Fruit fly (Drosophila melanogaster) whole organism, embryonic: ENCODE results near the gene tay.

Experiments used
- Awh ChIP-seq: fragments of 200-800 bp; sonication (Bioruptor generic); IDR thresholded peaks from 2 replicates; pipeline ENCODE4, ENCODE4 v1.3.6; 2022; ENCODE audit warnings: missing biosample characterization, missing genetic modification characterization
- B-H1 ChIP-seq: fragments of 200-800 bp; sonication (Bioruptor generic); IDR thresholded peaks from 3 replicates; pipeline ENCODE4 v1.3.6; 2022; ENCODE audit warnings: missing biosample characterization, missing genetic modification characterization
- CG1024 ChIP-seq: fragments of 200-800 bp; sonication (Bioruptor generic); IDR thresholded peaks from 2 replicates; pipeline ENCODE4 v1.3.6; 2022; ENCODE audit warnings: missing biosample characterization, missing genetic modification characterization
- CG10267 ChIP-seq: fragments of 200-800 bp; sonication (Bioruptor generic); optimal IDR thresholded peaks from 2 replicates; lab custom pipeline; 2018; ENCODE audit warnings: missing biosample characterization, mild to moderate bottlenecking, missing genetic modification characterization, moderate library complexity
- CG10565 ChIP-seq: fragments of 200-800 bp; sonication (Bioruptor generic); optimal IDR thresholded peaks from 3 replicates; lab custom pipeline; 2016; ENCODE audit warnings: missing biosample characterization, mild to moderate bottlenecking, missing genetic modification characterization
- CG12659 ChIP-seq: fragments of 200-800 bp; sonication (Bioruptor generic); optimal IDR thresholded peaks from 3 replicates; lab custom pipeline; 2017; ENCODE audit warnings: mild to moderate bottlenecking, missing biosample characterization, missing genetic modification reagents, missing genetic modification characterization
- CG12744 ChIP-seq: fragments of 200-800 bp; sonication (Bioruptor generic); optimal IDR thresholded peaks from 2 replicates; lab custom pipeline; 2016; ENCODE audit warnings: missing biosample characterization, missing genetic modification characterization
- CG13775 ChIP-seq: fragments of 200-800 bp; sonication (Bioruptor generic); optimal IDR thresholded peaks from 3 replicates; lab custom pipeline; 2017; ENCODE audit warnings: missing biosample characterization, mild to moderate bottlenecking, missing genetic modification characterization
- CG14965 ChIP-seq: fragments of 200-800 bp; sonication (Bioruptor generic); optimal IDR thresholded peaks from 2 replicates; lab custom pipeline; 2016; ENCODE audit warnings: missing biosample characterization, missing genetic modification characterization, borderline replicate concordance
- CG1603 ChIP-seq: fragments of 200-800 bp; sonication (Bioruptor generic); optimal IDR thresholded peaks from 2 replicates; lab custom pipeline; 2019; ENCODE audit warnings: missing biosample characterization, mild to moderate bottlenecking, missing genetic modification characterization, moderate library complexity
- CG17802 ChIP-seq: fragments of 200-800 bp; sonication (Bioruptor generic); optimal IDR thresholded peaks from 2 replicates; lab custom pipeline; 2018; ENCODE audit warnings: missing biosample characterization, mild to moderate bottlenecking, missing genetic modification characterization, moderate library complexity
- CG17829 ChIP-seq: fragments of 200-800 bp; optimal IDR thresholded peaks from 2 replicates; lab custom pipeline; 2019; ENCODE audit warnings: missing biosample characterization, mild to moderate bottlenecking, missing genetic modification characterization, moderate library complexity
- CG2199 ChIP-seq: fragments of 200-800 bp; sonication (Bioruptor generic); IDR thresholded peaks from 3 replicates; pipeline ENCODE4 v1.3.6; 2022; ENCODE audit warnings: missing biosample characterization, missing genetic modification characterization
- CG30020 ChIP-seq: fragments of 200-800 bp; optimal IDR thresholded peaks from 2 replicates; lab custom pipeline; 2019; ENCODE audit warnings: missing biosample characterization, mild to moderate bottlenecking, missing genetic modification characterization, moderate library complexity
- CG30403 ChIP-seq: fragments of 200-800 bp; sonication (Bioruptor generic); optimal IDR thresholded peaks from 3 replicates; lab custom pipeline; 2016; ENCODE audit warnings: missing biosample characterization, missing genetic modification characterization
- CG33213 ChIP-seq: fragments of 200-800 bp; sonication (Bioruptor generic); optimal IDR thresholded peaks from 3 replicates; lab custom pipeline; 2016; ENCODE audit warnings: missing biosample characterization, missing genetic modification characterization
- CG34376 ChIP-seq: fragments of 200-800 bp; sonication (Bioruptor generic); optimal IDR thresholded peaks from 2 replicates; lab custom pipeline; 2018; ENCODE audit warnings: missing biosample characterization, mild to moderate bottlenecking, missing genetic modification characterization
- CG6683 ChIP-seq: fragments of 200-800 bp; sonication (Bioruptor generic); optimal IDR thresholded peaks from 2 replicates; lab custom pipeline; 2017; ENCODE audit warnings: missing biosample characterization, mild to moderate bottlenecking, missing genetic modification characterization, missing genetic modification reagents
- CG6791 ChIP-seq: fragments of 200-800 bp; sonication (Bioruptor generic); IDR thresholded peaks from 3 replicates; pipeline ENCODE4 v1.3.6; 2022; ENCODE audit warnings: missing biosample characterization, missing genetic modification characterization; ENCODE audit not compliant: partially characterized antibody
- CG7357 ChIP-seq: fragments of 200-800 bp; sonication (Bioruptor generic); IDR thresholded peaks from 3 replicates; pipeline ENCODE4 v1.3.6; 2022; ENCODE audit warnings: missing biosample characterization, missing genetic modification characterization
- Gsc ChIP-seq: fragments of 200-800 bp; sonication (Bioruptor generic); IDR thresholded peaks from 2 replicates; pipeline ENCODE4 v1.3.6; 2022; ENCODE audit warnings: missing biosample characterization, missing genetic modification characterization
- H2.0 ChIP-seq: fragments of 200-800 bp; sonication (Bioruptor generic); IDR thresholded peaks from 2 replicates; pipeline ENCODE4 v1.3.6; 2022; ENCODE audit warnings: missing biosample characterization, missing genetic modification characterization
- Lpt ChIP-seq: fragments of >200 bp; optimal IDR thresholded peaks from 2 replicates; lab custom pipeline; 2018; ENCODE audit warnings: missing biosample characterization, missing genetic modification characterization
- Med ChIP-seq: fragments of 200-800 bp; sonication (Bioruptor generic); peaks from one replicate; lab custom pipeline; 2016; ENCODE audit warnings: missing biosample characterization, missing genetic modification characterization, mild to moderate bottlenecking, inconsistent platforms, moderate library complexity
- NC2α ChIP-seq: fragments of 200-800 bp; sonication (Bioruptor generic); optimal IDR thresholded peaks from 2 replicates; lab custom pipeline; 2016; ENCODE audit warnings: missing biosample characterization, missing genetic modification characterization
- Pdp1 ChIP-seq, 2 experiments: fragments of 200-800 bp; sonication (Bioruptor generic); optimal IDR thresholded peaks; 3 replicates each; lab custom pipeline; 2016; ENCODE audit warnings: missing biosample characterization in 2 of 2, missing genetic modification characterization in 2 of 2, mild to moderate bottlenecking in 1 of 2, moderate library complexity in 1 of 2
- Scr ChIP-seq: fragments of 200-800 bp; sonication (Bioruptor generic); IDR thresholded peaks from 2 replicates; pipeline ENCODE4 v1.3.6; 2022; ENCODE audit warnings: missing biosample characterization, missing genetic modification characterization; ENCODE audit not compliant: partially characterized antibody
- Side ChIP-seq: fragments of 200-800 bp; sonication (Bioruptor generic); optimal IDR thresholded peaks from 2 replicates; lab custom pipeline; 2016; ENCODE audit warnings: missing biosample characterization, missing genetic modification characterization
- Spps ChIP-seq: fragments of 200-800 bp; sonication (Bioruptor generic); optimal IDR thresholded peaks from 2 replicates; lab custom pipeline; 2018; ENCODE audit warnings: missing biosample characterization, mild to moderate bottlenecking, missing genetic modification characterization
- Tbp ChIP-seq: fragments of >200 bp; optimal IDR thresholded peaks from 2 replicates; lab custom pipeline; 2018; ENCODE audit warnings: missing biosample characterization, missing genetic modification characterization
- Xrp1 ChIP-seq: fragments of 200-800 bp; sonication (Bioruptor generic); IDR thresholded peaks from 2 replicates; pipeline ENCODE4 v1.3.6; 2022; ENCODE audit warnings: missing biosample characterization, missing genetic modification characterization
- YL-1 ChIP-seq: fragments of 200-800 bp; sonication (Bioruptor generic); optimal IDR thresholded peaks from 3 replicates; lab custom pipeline; 2017; ENCODE audit warnings: missing biosample characterization, mild to moderate bottlenecking, missing genetic modification characterization
- cad ChIP-seq: fragments of >200 bp; optimal IDR thresholded peaks from 2 replicates; lab custom pipeline; 2017; ENCODE audit warnings: missing biosample characterization, missing genetic modification characterization
- fd3F ChIP-seq: fragments of 200-800 bp; sonication (Bioruptor generic); optimal IDR thresholded peaks from 2 replicates; lab custom pipeline; 2018; ENCODE audit warnings: missing biosample characterization, mild to moderate bottlenecking, missing genetic modification characterization, moderate library complexity
- ind ChIP-seq: fragments of 200-800 bp; sonication (Bioruptor generic); optimal IDR thresholded peaks from 3 replicates; lab custom pipeline; 2016; ENCODE audit warnings: missing biosample characterization, missing genetic modification characterization
- lbe ChIP-seq: fragments of 200-800 bp; sonication (Bioruptor generic); optimal IDR thresholded peaks from 2 replicates; lab custom pipeline; 2016; ENCODE audit warnings: missing biosample characterization, mild to moderate bottlenecking, missing genetic modification characterization
- nerfin-1 ChIP-seq: fragments of 200-800 bp; sonication (Bioruptor generic); optimal IDR thresholded peaks from 3 replicates; lab custom pipeline; 2019; ENCODE audit warnings: missing biosample characterization, mild to moderate bottlenecking, missing genetic modification characterization, moderate library complexity
- pan ChIP-seq, 4 experiments: fragments of >200 bp in 3 of 4; fragments of 200-800 bp in 1 of 4; sonication (Bioruptor generic) in 1 of 4; optimal IDR thresholded peaks in 3 of 4; IDR thresholded peaks in 1 of 4; 2 replicates each; pipeline versions ENCODE4 v1.3.6 to Lab custom; 2017 to 2022; ENCODE audit warnings: missing biosample characterization in 2 of 4, missing genetic modification characterization in 2 of 4, mixed read lengths in 1 of 4
- pfk ChIP-seq: fragments of 200-800 bp; sonication (Bioruptor generic); optimal IDR thresholded peaks from 2 replicates; lab custom pipeline; 2018; ENCODE audit warnings: missing biosample characterization, mild to moderate bottlenecking, missing genetic modification characterization, moderate library complexity
- pnt ChIP-seq: fragments of 200-800 bp; sonication (Bioruptor generic); optimal IDR thresholded peaks from 3 replicates; lab custom pipeline; 2016; ENCODE audit warnings: missing biosample characterization, missing genetic modification characterization
- psq ChIP-seq: fragments of 200-800 bp; sonication (Bioruptor generic); optimal IDR thresholded peaks from 2 replicates; lab custom pipeline; 2017; ENCODE audit warnings: missing biosample characterization, missing genetic modification characterization
- pum ChIP-seq: fragments of 200-800 bp; sonication (Bioruptor generic); optimal IDR thresholded peaks from 2 replicates; lab custom pipeline; 2016; ENCODE audit warnings: missing biosample characterization, missing genetic modification characterization
- pzg ChIP-seq: fragments of 200-800 bp; sonication (Bioruptor generic); optimal IDR thresholded peaks from 3 replicates; lab custom pipeline; 2018; ENCODE audit warnings: missing biosample characterization, mild to moderate bottlenecking, missing genetic modification characterization, moderate library complexity
- seq ChIP-seq: fragments of 200-800 bp; sonication (Bioruptor generic); IDR thresholded peaks from 2 replicates; pipeline ENCODE4 v1.3.6; 2022; ENCODE audit warnings: missing biosample characterization, missing genetic modification characterization
- sisA ChIP-seq: fragments of 200-800 bp; sonication (Bioruptor generic); IDR thresholded peaks from 2 replicates; pipeline ENCODE4 v1.3.6; 2022; ENCODE audit warnings: missing biosample characterization, missing genetic modification characterization
- so ChIP-seq: fragments of 200-800 bp; sonication (Bioruptor generic); IDR thresholded peaks from 3 replicates; pipeline ENCODE4 v1.3.6; 2022; ENCODE audit warnings: missing biosample characterization, missing genetic modification characterization
- ssp ChIP-seq: fragments of 200-800 bp; sonication (Bioruptor generic); IDR thresholded peaks from 2 replicates; pipeline ENCODE4 v1.3.6; 2022; ENCODE audit warnings: missing biosample characterization, missing genetic modification characterization
- tna ChIP-seq: fragments of 200-800 bp; sonication (Bioruptor generic); IDR thresholded peaks from 2 replicates; pipeline ENCODE4 v1.3.6; 2022; ENCODE audit warnings: missing biosample characterization, missing genetic modification characterization; ENCODE audit not compliant: partially characterized antibody
- tx ChIP-seq: fragments of 200-800 bp; sonication (Bioruptor generic); optimal IDR thresholded peaks from 2 replicates; lab custom pipeline; 2016; ENCODE audit warnings: missing biosample characterization, missing genetic modification characterization
- zf30C ChIP-seq: fragments of 200-800 bp; sonication (Bioruptor generic); optimal IDR thresholded peaks from 3 replicates; lab custom pipeline; 2018; ENCODE audit warnings: missing biosample characterization, mild to moderate bottlenecking, missing genetic modification characterization

The tay gene

dm6 chrX:15887247-15887616, at the start of gene tay (continued):
- TF ChIP-seq psq (no peak), so (no peak), CG30403 (GFP tag; lab: Kevin White, UChicago) (peak; percentile 4), pzg (peak; percentile 84), nerfin-1 (tag; lab: Kevin White, UChicago) (no peak), CG14965 (GFP tag; lab: Kevin White, UChicago) (no peak), CG6791 (GFP tag; lab: Robert Waterston, UW) (peak; percentile 64; the same call in 2 of the 3 replicates), CG10565 (GFP tag; lab: Kevin White, UChicago) (no peak), YL-1 (peak; percentile 37), CG2199 (GFP tag; lab: Robert Waterston, UW) (peak; percentile 55; the same call in 2 of the 3 replicates), CG30020 (tag; lab: Kevin White, UChicago) (peak; percentile 97), CG10267 (tag; lab: Kevin White, UChicago) (peak; percentile 19), Pdp1 (GFP tag; optimal IDR thresholded peaks at IDR 0.05; lab: Kevin White, UChicago) (peak in 1 of 2 experiments; percentile 34), ssp (GFP tag; lab: Robert Waterston, UW) (peak; percentile 95)

dm6 chrX:15934226-15934547, 47.1 kb upstream of the tay start:
- TF ChIP-seq pum (GFP tag; lab: Kevin White, UChicago) (no peak), Spps (tag; lab: Kevin White, UChicago) (no peak), Awh (GFP tag; lab: Robert Waterston, UW) (no peak), CG12744 (no peak), CG34376 (GFP tag; lab: Kevin White, UChicago) (no peak), tna (GFP tag; lab: Robert Waterston, UW) (no peak), Side (GFP tag; lab: Kevin White, UChicago) (no peak), CG10267 (tag; lab: Kevin White, UChicago) (no peak), CG1024 (GFP tag; lab: Robert Waterston, UW) (peak; percentile 89), Gsc (GFP tag; lab: Robert Waterston, UW) (no peak), CG1603 (tag; lab: Kevin White, UChicago) (peak; percentile 97), Pdp1 (GFP tag; optimal IDR thresholded peaks at IDR 0.05; lab: Kevin White, UChicago) (peak in 1 of 2 experiments; percentile 57), Scr (GFP tag; lab: Robert Waterston, UW) (no peak), pfk (GFP tag; lab: Kevin White, UChicago) (peak; percentile 84), CG7357 (GFP tag; lab: Robert Waterston, UW) (peak; percentile 84), CG14965 (GFP tag; lab: Kevin White, UChicago) (no peak), seq (GFP tag; lab: Robert Waterston, UW) (no peak), zf30C (GFP tag; lab: Kevin White, UChicago) (no peak), tx (GFP tag; lab: Kevin White, UChicago) (no peak), Tbp (GFP tag; lab: Kevin White, UChicago) (no peak), cad (GFP tag; lab: Kevin White, UChicago) (no peak), CG12659 (GFP tag; lab: Kevin White, UChicago) (no peak), ind (GFP tag; lab: Kevin White, UChicago) (no peak), CG17802 (tag; lab: Kevin White, UChicago) (peak; percentile 88), CG13775 (GFP tag; lab: Kevin White, UChicago) (no peak), B-H1 (no peak), CG6683 (GFP tag; lab: Kevin White, UChicago) (no peak), Xrp1 (GFP tag; lab: Robert Waterston, UW) (peak; percentile 12; the same call in 1 of the 2 replicates), CG10565 (GFP tag; lab: Kevin White, UChicago) (no peak), CG17829 (peak; percentile 28), pnt (no peak), lbe (GFP tag; lab: Kevin White, UChicago) (no peak), Med (GFP tag; lab: Kevin White, UChicago) (peak; percentile 62), Lpt (GFP tag; lab: Kevin White, UChicago) (no peak), sisA (GFP tag; lab: Robert Waterston, UW) (no peak), CG33213 (GFP tag; lab: Kevin White, UChicago) (no peak), NC2α (GFP tag; lab: Kevin White, UChicago) (no peak), H2.0 (no peak), fd3F (GFP tag; lab: Kevin White, UChicago) (no peak), pan (optimal IDR thresholded peaks at IDR 0.05; lab: Kevin White, UChicago) (no peak), pan (GFP tag; optimal IDR thresholded peaks at IDR 0.05 in 1 of 2, IDR thresholded peaks at IDR 0.05 in 1 of 2) (peak in 1 of 2 experiments; percentile 32)
